Fruit fly (Drosophila melanogaster) whole organism, wandering third instar larva: Measurements from ENCODE around the gene tipE.

Experiments used
- Abd-B ChIP-seq: fragments of >200 bp; optimal IDR thresholded peaks from 2 replicates; lab custom pipeline; 2017; ENCODE audit warnings: missing biosample characterization, missing genetic modification characterization
- CG32264 ChIP-seq: fragments of 200-800 bp; sonication (Bioruptor generic); optimal IDR thresholded peaks from 2 replicates; lab custom pipeline; 2016; ENCODE audit warnings: missing biosample characterization, missing genetic modification characterization
- CG9705 ChIP-seq: fragments of 200-800 bp; sonication (Bioruptor generic); optimal IDR thresholded peaks from 2 replicates; lab custom pipeline; 2018; ENCODE audit warnings: missing biosample characterization, mild to moderate bottlenecking, missing genetic modification characterization
- Dfd ChIP-seq: fragments of >200 bp; optimal IDR thresholded peaks from 2 replicates; lab custom pipeline; 2017; ENCODE audit warnings: missing biosample characterization, missing genetic modification characterization
- Dif ChIP-seq: fragments of 200-275, 200-300 bp; sonication (Bioruptor generic); optimal IDR thresholded peaks from 2 replicates; lab custom pipeline; 2018; ENCODE audit warnings: missing biosample characterization, missing genetic modification characterization; ENCODE audit not compliant: partially characterized antibody
- GATAd ChIP-seq: sonication (Bioruptor generic); optimal IDR thresholded peaks from 2 replicates; lab custom pipeline; 2016; ENCODE audit warnings: missing biosample characterization, missing genetic modification characterization
- HLH106 ChIP-seq: fragments of 200-800 bp; optimal IDR thresholded peaks from 3 replicates; lab custom pipeline; 2019; ENCODE audit warnings: missing biosample characterization, mild to moderate bottlenecking, missing genetic modification characterization, moderate library complexity
- Hnf4 ChIP-seq: fragments of 200-800 bp; sonication (Bioruptor generic); optimal IDR thresholded peaks from 2 replicates; lab custom pipeline; 2016; ENCODE audit warnings: missing biosample characterization, mild to moderate bottlenecking, missing genetic modification characterization
- Hr78 ChIP-seq: fragments of >200 bp; optimal IDR thresholded peaks from 2 replicates; lab custom pipeline; 2017; ENCODE audit warnings: missing biosample characterization, missing genetic modification characterization
- Hr83 ChIP-seq: fragments of 200-300 bp; sonication (Bioruptor generic); optimal IDR thresholded peaks from 2 replicates; lab custom pipeline; 2016; ENCODE audit warnings: missing biosample characterization, mild to moderate bottlenecking, missing genetic modification characterization, moderate library complexity; ENCODE audit not compliant: poor library complexity, severe bottlenecking
- Jra ChIP-seq: sonication (Bioruptor generic); optimal IDR thresholded peaks from 2 replicates; lab custom pipeline; 2016; ENCODE audit warnings: missing biosample characterization, missing genetic modification characterization
- Mio ChIP-seq: sonication (Bioruptor generic); optimal IDR thresholded peaks from 2 replicates; lab custom pipeline; 2016; ENCODE audit warnings: missing biosample characterization, missing genetic modification characterization
- Myc ChIP-seq: fragments of >200 bp; optimal IDR thresholded peaks from 2 replicates; lab custom pipeline; 2017
- N ChIP-seq: fragments of >200 bp; optimal IDR thresholded peaks from 2 replicates; lab custom pipeline; 2018; ENCODE audit warnings: missing biosample characterization, missing external identifiers, missing genetic modification characterization
- OdsH ChIP-seq: fragments of 200-800 bp; sonication (Bioruptor generic); optimal IDR thresholded peaks from 2 replicates; lab custom pipeline; 2016; ENCODE audit warnings: missing biosample characterization, mild to moderate bottlenecking, missing genetic modification characterization
- Sp1 ChIP-seq: fragments of 200-800 bp; sonication (Bioruptor generic); optimal IDR thresholded peaks from 3 replicates; lab custom pipeline; 2019; ENCODE audit warnings: missing biosample characterization, mild to moderate bottlenecking, missing genetic modification characterization, moderate library complexity
- Vsx2 ChIP-seq: fragments of 200-300, 225-300 bp; sonication (Bioruptor generic); optimal IDR thresholded peaks from 2 replicates; lab custom pipeline; 2018; ENCODE audit warnings: missing biosample characterization, missing genetic modification characterization; ENCODE audit not compliant: partially characterized antibody
- br ChIP-seq: fragments of 200-800 bp; sonication (Bioruptor generic); optimal IDR thresholded peaks from 2 replicates; lab custom pipeline; 2016; ENCODE audit warnings: missing biosample characterization, missing genetic modification characterization
- dl ChIP-seq, 2 experiments: fragments of 175-275, 200-275 bp in 1 of 2; fragments of 200-275 bp in 1 of 2; sonication (Bioruptor generic); optimal IDR thresholded peaks; lab custom pipeline; 2018; ENCODE audit warnings: mild to moderate bottlenecking in 2 of 2, missing biosample characterization in 2 of 2, missing genetic modification characterization in 2 of 2, moderate library complexity in 2 of 2; ENCODE audit not compliant: partially characterized antibody in 2 of 2, insufficient read depth in 1 of 2
- dmrt93B ChIP-seq: fragments of 200-800 bp; sonication (Bioruptor generic); optimal IDR thresholded peaks from 2 replicates; lab custom pipeline; 2018; ENCODE audit warnings: missing biosample characterization, mild to moderate bottlenecking, missing genetic modification characterization
- ey ChIP-seq: fragments of 200-800 bp; sonication (Bioruptor generic); optimal IDR thresholded peaks from 2 replicates; lab custom pipeline; 2016; ENCODE audit warnings: missing biosample characterization, missing genetic modification characterization
- foxo ChIP-seq, 2 experiments: fragments of 200-800 bp; sonication (Bioruptor generic); optimal IDR thresholded peaks; 2 replicates in 1 of 2; 3 replicates in 1 of 2; lab custom pipeline; 2016 to 2017; ENCODE audit warnings: missing biosample characterization in 2 of 2, missing genetic modification characterization in 2 of 2
- fru ChIP-seq: fragments of 200-800 bp; sonication (Bioruptor generic); optimal IDR thresholded peaks from 3 replicates; lab custom pipeline; 2016; ENCODE audit warnings: missing biosample characterization, mild to moderate bottlenecking, missing genetic modification characterization
- h ChIP-seq: fragments of 200-800 bp; sonication (Bioruptor generic); optimal IDR thresholded peaks from 3 replicates; lab custom pipeline; 2016; ENCODE audit warnings: missing biosample characterization, mild to moderate bottlenecking, missing genetic modification characterization
- jim ChIP-seq: fragments of 175-275, 200-325 bp; sonication (Bioruptor generic); optimal IDR thresholded peaks from 2 replicates; lab custom pipeline; 2016; ENCODE audit warnings: missing biosample characterization, mild to moderate bottlenecking, missing genetic modification characterization
- lola ChIP-seq: fragments of >200 bp; optimal IDR thresholded peaks from 2 replicates; lab custom pipeline; 2017; ENCODE audit warnings: missing biosample characterization, missing genetic modification characterization
- pan ChIP-seq: fragments of >200 bp; optimal IDR thresholded peaks from 2 replicates; lab custom pipeline; 2017
- psq ChIP-seq: fragments of 200-800 bp; sonication (Bioruptor generic); optimal IDR thresholded peaks from 3 replicates; lab custom pipeline; 2017; ENCODE audit warnings: missing biosample characterization, mild to moderate bottlenecking, missing genetic modification characterization, moderate library complexity
- rgr ChIP-seq: fragments of 200-800 bp; sonication (Bioruptor generic); optimal IDR thresholded peaks from 3 replicates; lab custom pipeline; 2016; ENCODE audit warnings: missing biosample characterization, mild to moderate bottlenecking, missing genetic modification characterization
- sage ChIP-seq: fragments of 200-800 bp; sonication (Bioruptor generic); optimal IDR thresholded peaks from 2 replicates; lab custom pipeline; 2016; ENCODE audit warnings: missing biosample characterization, mild to moderate bottlenecking, missing genetic modification characterization
- tai ChIP-seq: sonication (Bioruptor generic); optimal IDR thresholded peaks from 2 replicates; lab custom pipeline; 2016; ENCODE audit warnings: missing biosample characterization, missing genetic modification characterization
- woc ChIP-seq: sonication (Bioruptor generic); optimal IDR thresholded peaks from 2 replicates; lab custom pipeline; 2016; ENCODE audit warnings: missing biosample characterization, mild to moderate bottlenecking, missing genetic modification characterization

tipE gene

DNA sequence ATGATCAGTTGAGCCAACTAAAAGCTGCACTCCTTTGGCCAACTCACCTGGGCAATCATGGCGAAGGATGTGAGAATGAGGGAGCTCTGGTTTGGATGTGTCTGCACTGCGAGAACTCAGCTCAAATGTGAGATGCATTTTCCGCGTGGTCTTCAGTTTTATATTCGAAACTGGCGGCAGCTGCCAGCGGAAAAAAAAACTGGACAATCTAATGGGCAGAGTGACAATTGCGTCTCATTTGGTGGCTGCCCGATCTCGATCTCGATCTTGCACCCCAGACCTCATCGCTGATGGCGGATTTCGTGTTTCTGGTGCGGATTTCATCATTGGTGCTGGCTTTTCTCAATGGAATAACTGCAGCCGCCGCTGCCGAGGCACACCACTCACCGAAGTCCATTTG is 24.5 kb downstream of the tipE start, which contains the start of gene Cpr64Ac:
Gene Cpr64Ac (minus strand): TSS at position 101 of the 400 bp plus-strand sequence.
- TF ChIP-seq Dfd (no peak), woc (no peak), Myc (lab: Kevin White, UChicago) (no peak), N (GFP tag; lab: Kevin White, UChicago) (no peak), foxo (GFP tag; optimal IDR thresholded peaks at IDR 0.05; lab: Kevin White, UChicago) (no peak), GATAd (no peak), psq (no peak), dl (GFP tag; optimal IDR thresholded peaks at IDR 0.05; lab: Kevin White, UChicago; ENCODE audit: insufficient read depth in 1 of 2, partially characterized antibody in 2 of 2) (no peak), Hr83 (GFP tag; lab: Kevin White, UChicago) (no peak), dmrt93B (no peak), pan (lab: Kevin White, UChicago) (no peak), HLH106 (tag; lab: Kevin White, UChicago) (no peak), Dif (GFP tag; lab: Kevin White, UChicago) (no peak), Abd-B (no peak), Hnf4 (no peak)

dm6 chr3L:4215079-4215478 is 26.8 kb downstream of the tipE start, which contains the start of gene Cpr64Ad:
Gene Cpr64Ad (plus strand): TSS chr3L:4215379.
- no peak for TF ChIP-seq dmrt93B
- no peak for TF ChIP-seq jim (GFP tag; lab: Kevin White, UChicago)
- no peak for TF ChIP-seq Abd-B
- no peak for TF ChIP-seq Sp1
- no peak for TF ChIP-seq CG32264
- no peak for TF ChIP-seq woc
- no peak for TF ChIP-seq Jra
- no peak for TF ChIP-seq Vsx2
- no peak for TF ChIP-seq Mio (GFP tag; lab: Kevin White, UChicago)
- TF ChIP-seq N (GFP tag; lab: Kevin White, UChicago): no peak
- TF ChIP-seq tai: no peak
- no peak for TF ChIP-seq br (GFP tag; lab: Kevin White, UChicago)
- TF ChIP-seq sage: no peak
- TF ChIP-seq Dfd: no peak
- no peak for TF ChIP-seq Hr78 (GFP tag; lab: Kevin White, UChicago)

- peak; percentile 61 for TF ChIP-seq h (GFP tag; lab: Kevin White, UChicago)
- TF ChIP-seq N (GFP tag; lab: Kevin White, UChicago): peak; percentile 41
- no peak for TF ChIP-seq lola (GFP tag; lab: Kevin White, UChicago)
- no peak for TF ChIP-seq Abd-B
- no peak for TF ChIP-seq rgr
- peak; percentile 58 for TF ChIP-seq Vsx2
- peak; percentile 95 for TF ChIP-seq Myc (lab: Kevin White, UChicago)
- TF ChIP-seq Dif (GFP tag; lab: Kevin White, UChicago): no peak
Observed at dm6 chr3L:4219291-4220228, 31.3 kb downstream of the tipE start.

DNA sequence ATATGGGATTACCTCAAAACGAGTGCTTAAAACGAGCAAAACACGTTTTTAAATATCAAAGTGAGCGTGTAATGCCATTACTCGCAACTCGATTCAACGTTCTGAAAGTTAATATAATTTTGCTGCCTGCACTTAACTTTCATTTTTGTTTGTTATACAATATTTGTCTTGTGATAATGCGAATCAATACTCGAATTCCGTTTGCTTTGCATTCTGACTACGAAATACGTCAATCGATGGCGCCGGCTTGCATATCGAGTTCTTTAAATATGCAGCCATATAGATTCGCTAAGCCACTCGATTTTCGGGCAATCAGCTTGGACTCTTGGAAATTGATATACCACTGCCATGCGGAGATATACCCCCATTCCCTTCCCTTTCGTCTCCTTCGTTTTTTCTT is 32.4 kb downstream of the tipE start:
- TF ChIP-seq ey (GFP tag; lab: Kevin White, UChicago): no peak
- TF ChIP-seq foxo (GFP tag; optimal IDR thresholded peaks at IDR 0.05; lab: Kevin White, UChicago): peak in 1 of 2 experiments; percentile 22
- TF ChIP-seq OdsH (GFP tag; lab: Kevin White, UChicago): peak; percentile 34
- peak; percentile 40 for TF ChIP-seq Hnf4
- TF ChIP-seq Hr83 (GFP tag; lab: Kevin White, UChicago): peak; percentile 41
- TF ChIP-seq CG9705: no peak
- TF ChIP-seq lola (GFP tag; lab: Kevin White, UChicago): no peak
- TF ChIP-seq br (GFP tag; lab: Kevin White, UChicago): peak; percentile 7
- peak; percentile 56 for TF ChIP-seq rgr
- TF ChIP-seq fru (GFP tag; lab: Kevin White, UChicago): peak; percentile 58
- TF ChIP-seq psq: peak; percentile 4
- TF ChIP-seq Dfd: no peak
- TF ChIP-seq h (GFP tag; lab: Kevin White, UChicago): peak; percentile 4
